Fruit fly (Drosophila melanogaster) whole organism, embryonic: Measurements from ENCODE around the gene HDAC3.

Experiments used
- Abd-B ChIP-seq: fragments of 200-800 bp; sonication (Bioruptor generic); optimal IDR thresholded peaks from 2 replicates; lab custom pipeline; 2018; ENCODE audit warnings: missing biosample characterization, mild to moderate bottlenecking, missing genetic modification characterization, moderate library complexity
- Awh ChIP-seq: fragments of 200-800 bp; sonication (Bioruptor generic); IDR thresholded peaks from 2 replicates; pipeline ENCODE4, ENCODE4 v1.3.6; 2022; ENCODE audit warnings: missing biosample characterization, missing genetic modification characterization
- CG10147 ChIP-seq: fragments of 200-800 bp; sonication (Bioruptor generic); optimal IDR thresholded peaks from 2 replicates; lab custom pipeline; 2019; ENCODE audit warnings: missing biosample characterization, mild to moderate bottlenecking, missing genetic modification characterization, moderate library complexity
- CG11247 ChIP-seq: fragments of 200-800 bp; sonication (Bioruptor generic); IDR thresholded peaks from 2 replicates; pipeline ENCODE4 v1.3.6; 2022; ENCODE audit warnings: missing biosample characterization, missing genetic modification characterization
- CG12236 ChIP-seq: fragments of 200-800 bp; sonication (Bioruptor generic); optimal IDR thresholded peaks from 2 replicates; lab custom pipeline; 2016; ENCODE audit warnings: missing biosample characterization, missing genetic modification characterization
- CG14710 ChIP-seq: fragments of 200-800 bp; sonication (Bioruptor generic); optimal IDR thresholded peaks from 3 replicates; lab custom pipeline; 2019; ENCODE audit warnings: missing biosample characterization, mild to moderate bottlenecking, missing genetic modification characterization, moderate library complexity
- CG14860 ChIP-seq: fragments of 200-800 bp; sonication (Bioruptor generic); IDR thresholded peaks from 3 replicates; pipeline ENCODE4 v1.3.6; 2022; ENCODE audit warnings: missing biosample characterization, missing genetic modification characterization; ENCODE audit not compliant: partially characterized antibody
- CG16779 ChIP-seq: fragments of 200-800 bp; sonication (Bioruptor generic); IDR thresholded peaks from 2 replicates; pipeline ENCODE4 v1.3.6; 2022; ENCODE audit warnings: missing biosample characterization, missing genetic modification characterization
- CG17186 ChIP-seq: fragments of 200-800 bp; sonication (Bioruptor generic); optimal IDR thresholded peaks from 3 replicates; lab custom pipeline; 2017; ENCODE audit warnings: missing biosample characterization, missing genetic modification reagents, missing genetic modification characterization
- CG2116 ChIP-seq: fragments of 200-800 bp; sonication (Bioruptor generic); optimal IDR thresholded peaks from 3 replicates; lab custom pipeline; 2018; ENCODE audit warnings: missing biosample characterization, mild to moderate bottlenecking, missing genetic modification characterization
- CG2202 ChIP-seq: fragments of 200-800 bp; sonication (Bioruptor generic); optimal IDR thresholded peaks from 2 replicates; lab custom pipeline; 2018; ENCODE audit warnings: missing biosample characterization, mild to moderate bottlenecking, missing genetic modification characterization
- CG34422 ChIP-seq: fragments of 200-800 bp; sonication (Bioruptor generic); IDR thresholded peaks from 3 replicates; pipeline ENCODE4 v1.3.6; 2022; ENCODE audit warnings: missing biosample characterization, missing genetic modification characterization
- CG4282 ChIP-seq: fragments of 200-800 bp; sonication (Bioruptor generic); optimal IDR thresholded peaks from 2 replicates; lab custom pipeline; 2016; ENCODE audit warnings: missing biosample characterization, missing genetic modification characterization
- CG4424 ChIP-seq: fragments of 200-800 bp; sonication (Bioruptor generic); optimal IDR thresholded peaks from 3 replicates; lab custom pipeline; 2016; ENCODE audit warnings: missing biosample characterization, missing genetic modification characterization
- CG7987 ChIP-seq: fragments of 200-800 bp; sonication (Bioruptor generic); optimal IDR thresholded peaks from 2 replicates; lab custom pipeline; 2018; ENCODE audit warnings: missing biosample characterization, mild to moderate bottlenecking, missing genetic modification characterization, moderate library complexity
- CG8359 ChIP-seq: fragments of 200-800 bp; sonication (Bioruptor generic); optimal IDR thresholded peaks from 2 replicates; lab custom pipeline; 2017; ENCODE audit warnings: missing biosample characterization, mild to moderate bottlenecking, missing genetic modification characterization, borderline replicate concordance
- CHES-1-like ChIP-seq: fragments of 200-800 bp; sonication (Bioruptor generic); optimal IDR thresholded peaks from 2 replicates; lab custom pipeline; 2016; ENCODE audit warnings: missing biosample characterization, missing genetic modification characterization
- D ChIP-seq, 2 experiments: fragments of 200-800 bp in 1 of 2; fragments of >200 bp in 1 of 2; sonication (Bioruptor generic) in 1 of 2; optimal IDR thresholded peaks; 2 replicates in 1 of 2; 3 replicates in 1 of 2; lab custom pipeline; 2017; ENCODE audit warnings: mild to moderate bottlenecking in 1 of 2, missing biosample characterization in 1 of 2, missing genetic modification characterization in 1 of 2, missing genetic modification reagents in 1 of 2
- D19A ChIP-seq: fragments of 200-800 bp; optimal IDR thresholded peaks from 3 replicates; lab custom pipeline; 2019; ENCODE audit warnings: missing biosample characterization, mild to moderate bottlenecking, missing genetic modification characterization, moderate library complexity
- Dfd ChIP-seq, 2 experiments: fragments of >200 bp; optimal IDR thresholded peaks; 2 replicates each; lab custom pipeline; 2017; ENCODE audit warnings: missing biosample characterization in 2 of 2, missing genetic modification characterization in 2 of 2
- Doc3 ChIP-seq: fragments of 200-800 bp; sonication (Bioruptor generic); IDR thresholded peaks from 3 replicates; pipeline ENCODE4 v1.3.6; 2022; ENCODE audit warnings: missing biosample characterization, missing genetic modification characterization; ENCODE audit not compliant: partially characterized antibody
- Dp ChIP-seq: fragments of 200-800 bp; sonication (Bioruptor generic); optimal IDR thresholded peaks from 2 replicates; lab custom pipeline; 2018; ENCODE audit warnings: missing biosample characterization, mild to moderate bottlenecking, missing genetic modification characterization, moderate library complexity
- E2f1 ChIP-seq: fragments of 200-800 bp; sonication (Bioruptor generic); IDR thresholded peaks from 2 replicates; pipeline ENCODE4 v1.3.6; 2022; ENCODE audit warnings: missing biosample characterization, missing genetic modification characterization
- HmgD ChIP-seq: fragments of 200-800 bp; sonication (Bioruptor generic); optimal IDR thresholded peaks from 3 replicates; lab custom pipeline; 2016; ENCODE audit warnings: missing biosample characterization, missing genetic modification characterization
- MTF-1 ChIP-seq: fragments of 200-800 bp; sonication (Bioruptor generic); optimal IDR thresholded peaks from 2 replicates; lab custom pipeline; 2018; ENCODE audit warnings: missing biosample characterization, mild to moderate bottlenecking, missing genetic modification characterization, borderline replicate concordance
- Med ChIP-seq: fragments of 200-800 bp; sonication (Bioruptor generic); peaks from one replicate; lab custom pipeline; 2016; ENCODE audit warnings: missing biosample characterization, missing genetic modification characterization, mild to moderate bottlenecking, inconsistent platforms, moderate library complexity
- Mrtf ChIP-seq: fragments of 200-800 bp; sonication (Bioruptor generic); IDR thresholded peaks from 3 replicates; pipeline ENCODE4 v1.3.6; 2022; ENCODE audit warnings: missing biosample characterization, missing genetic modification characterization
- Myb ChIP-seq: fragments of 200-800 bp; sonication (Bioruptor generic); optimal IDR thresholded peaks from 2 replicates; lab custom pipeline; 2016; ENCODE audit warnings: missing biosample characterization, missing genetic modification characterization
- Neu2 ChIP-seq: fragments of 200-800 bp; sonication (Bioruptor generic); optimal IDR thresholded peaks from 3 replicates; lab custom pipeline; 2016; ENCODE audit warnings: missing biosample characterization, missing genetic modification characterization, borderline replicate concordance
- Ptx1 ChIP-seq: fragments of 200-800 bp; sonication (Bioruptor generic); IDR thresholded peaks from 2 replicates; pipeline ENCODE4 v1.3.6; 2022; ENCODE audit warnings: missing biosample characterization, missing genetic modification characterization
- Rx ChIP-seq: fragments of 200-800 bp; sonication (Bioruptor generic); IDR thresholded peaks from 2 replicates; pipeline ENCODE4 v1.3.6; 2022; ENCODE audit warnings: missing biosample characterization, missing genetic modification characterization
- Sin3A ChIP-seq: fragments of >200 bp; optimal IDR thresholded peaks from 2 replicates; lab custom pipeline; 2018
- Sry-δ ChIP-seq: fragments of 200-800 bp; sonication (Bioruptor generic); optimal IDR thresholded peaks from 2 replicates; lab custom pipeline; 2016; ENCODE audit warnings: missing biosample characterization, missing genetic modification characterization
- Taf1 ChIP-seq: fragments of 200-800 bp; sonication (Bioruptor generic); IDR thresholded peaks from 2 replicates; pipeline ENCODE4 v1.3.6; 2022; ENCODE audit warnings: missing biosample characterization, missing genetic modification characterization
- ara ChIP-seq: fragments of 200-800 bp; sonication (Bioruptor generic); IDR thresholded peaks from 2 replicates; pipeline ENCODE4 v1.3.6; 2022; ENCODE audit warnings: missing biosample characterization, missing genetic modification characterization
- ash1 ChIP-seq: fragments of 200-800 bp; sonication (Bioruptor generic); optimal IDR thresholded peaks from 2 replicates; lab custom pipeline; 2018; ENCODE audit warnings: missing biosample characterization, mild to moderate bottlenecking, missing genetic modification characterization
- cg ChIP-seq: fragments of 200-800 bp; sonication (Bioruptor generic); optimal IDR thresholded peaks from 3 replicates; lab custom pipeline; 2019; ENCODE audit warnings: missing biosample characterization, mild to moderate bottlenecking, missing genetic modification characterization, moderate library complexity
- dm ChIP-seq: fragments of 200-800 bp; sonication (Bioruptor generic); optimal IDR thresholded peaks from 3 replicates; lab custom pipeline; 2016; ENCODE audit warnings: missing biosample characterization, missing genetic modification characterization
- eyg ChIP-seq: fragments of 200-800 bp; sonication (Bioruptor generic); optimal IDR thresholded peaks from 3 replicates; lab custom pipeline; 2016; ENCODE audit warnings: missing biosample characterization, missing genetic modification characterization
- gfzf ChIP-seq: fragments of 200-800 bp; sonication (Bioruptor generic); optimal IDR thresholded peaks from 2 replicates; lab custom pipeline; 2016; ENCODE audit warnings: missing biosample characterization, mild to moderate bottlenecking, missing genetic modification characterization, moderate library complexity
- h ChIP-seq: fragments of >200 bp; optimal IDR thresholded peaks from 2 replicates; lab custom pipeline; 2017
- hth ChIP-seq: fragments of >200 bp; optimal IDR thresholded peaks from 2 replicates; lab custom pipeline; 2017; ENCODE audit warnings: inconsistent platforms
- inv ChIP-seq: fragments of 200-800 bp; sonication (Bioruptor generic); IDR thresholded peaks from 2 replicates; pipeline ENCODE4 v1.3.6; 2022; ENCODE audit warnings: missing biosample characterization, missing genetic modification characterization; ENCODE audit not compliant: partially characterized antibody
- pan ChIP-seq, 4 experiments: fragments of >200 bp in 3 of 4; fragments of 200-800 bp in 1 of 4; sonication (Bioruptor generic) in 1 of 4; optimal IDR thresholded peaks in 3 of 4; IDR thresholded peaks in 1 of 4; 2 replicates each; pipeline versions ENCODE4 v1.3.6 to Lab custom; 2017 to 2022; ENCODE audit warnings: missing biosample characterization in 2 of 4, missing genetic modification characterization in 2 of 4, mixed read lengths in 1 of 4
- pb ChIP-seq: fragments of 200-800 bp; sonication (Bioruptor generic); optimal IDR thresholded peaks from 3 replicates; lab custom pipeline; 2016; ENCODE audit warnings: missing biosample characterization, missing genetic modification characterization
- sd ChIP-seq: fragments of 200-800 bp; sonication (Bioruptor generic); optimal IDR thresholded peaks from 3 replicates; lab custom pipeline; 2018; ENCODE audit warnings: missing biosample characterization, mild to moderate bottlenecking, missing genetic modification characterization, moderate library complexity
- sens ChIP-seq: fragments of 200-800 bp; sonication (Bioruptor generic); peaks from one replicate; lab custom pipeline; 2016; ENCODE audit warnings: missing biosample characterization, missing genetic modification characterization
- seq ChIP-seq: fragments of 200-800 bp; sonication (Bioruptor generic); IDR thresholded peaks from 2 replicates; pipeline ENCODE4 v1.3.6; 2022; ENCODE audit warnings: missing biosample characterization, missing genetic modification characterization
- slp2 ChIP-seq: fragments of 200-800 bp; sonication (Bioruptor generic); optimal IDR thresholded peaks from 2 replicates; lab custom pipeline; 2016; ENCODE audit warnings: missing biosample characterization, missing genetic modification characterization
- tx ChIP-seq: fragments of 200-800 bp; sonication (Bioruptor generic); optimal IDR thresholded peaks from 2 replicates; lab custom pipeline; 2016; ENCODE audit warnings: missing biosample characterization, missing genetic modification characterization
- zf30C ChIP-seq: fragments of 200-800 bp; sonication (Bioruptor generic); optimal IDR thresholded peaks from 3 replicates; lab custom pipeline; 2018; ENCODE audit warnings: missing biosample characterization, mild to moderate bottlenecking, missing genetic modification characterization

HDAC3 gene

dm6 chr3R:5466875-5467274 is 7.5 kb downstream of the HDAC3 start, which contains the start of gene RpL35A (continued):
- TF ChIP-seq Med (GFP tag; lab: Kevin White, UChicago), result peak; percentile 98
- no peak for TF ChIP-seq CG4282
- TF ChIP-seq sens (GFP tag; lab: Kevin White, UChicago), result peak; percentile 94
- TF ChIP-seq Taf1 (GFP tag; lab: Robert Waterston, UW), result no peak
- TF ChIP-seq CG8359, result peak; percentile 75
- peak; percentile 37 for TF ChIP-seq CG12236 (GFP tag; lab: Kevin White, UChicago)
- peak; percentile 43 for TF ChIP-seq Dp (GFP tag; lab: Kevin White, UChicago)
- peak; percentile 72 for TF ChIP-seq CHES-1-like
- TF ChIP-seq inv (GFP tag; lab: Robert Waterston, UW), result no peak
- TF ChIP-seq CG14860 (GFP tag; lab: Robert Waterston, UW), result no peak
- no peak for TF ChIP-seq CG2116 (GFP tag; lab: Kevin White, UChicago)
- no peak for TF ChIP-seq HmgD (GFP tag; lab: Kevin White, UChicago)
- no peak for TF ChIP-seq hth (lab: Kevin White, UChicago)
- peak; percentile 59 for TF ChIP-seq CG4424 (GFP tag; lab: Kevin White, UChicago)
- peak; percentile 71 for TF ChIP-seq ash1 (GFP tag; lab: Kevin White, UChicago)
- TF ChIP-seq MTF-1 (GFP tag; lab: Kevin White, UChicago), result peak; percentile 90
- TF ChIP-seq CG11247, result peak; percentile 57
- TF ChIP-seq tx, result no peak
- TF ChIP-seq Dfd (GFP tag; optimal IDR thresholded peaks at IDR 0.05; lab: Kevin White, UChicago), result no peak
- TF ChIP-seq Abd-B, result no peak
- peak; percentile 87 for TF ChIP-seq gfzf (GFP tag; lab: Kevin White, UChicago)
- no peak for TF ChIP-seq Doc3 (GFP tag; lab: Robert Waterston, UW)
- peak; percentile 100 for TF ChIP-seq CG17186 (GFP tag; lab: Kevin White, UChicago)
- no peak for TF ChIP-seq ara (GFP tag; lab: Robert Waterston, UW)
- TF ChIP-seq CG7987 (GFP tag; lab: Kevin White, UChicago), result peak; percentile 94
- TF ChIP-seq CG14710 (tag; lab: Kevin White, UChicago), result peak; percentile 71
- TF ChIP-seq E2f1, result peak; percentile 49; the same call in 1 of the 2 replicates
- peak; percentile 56 for TF ChIP-seq CG10147
- no peak for TF ChIP-seq CG16779 (GFP tag; lab: Robert Waterston, UW)
- peak; percentile 75 for TF ChIP-seq CG2202
- no peak for TF ChIP-seq Ptx1 (GFP tag; lab: Robert Waterston, UW)
- TF ChIP-seq Sry-δ (GFP tag; lab: Kevin White, UChicago), result peak; percentile 43
- no peak for TF ChIP-seq cg (GFP tag; lab: Kevin White, UChicago)
- TF ChIP-seq Neu2 (GFP tag; lab: Kevin White, UChicago), result peak; percentile 19
- TF ChIP-seq seq (GFP tag; lab: Robert Waterston, UW), result peak; percentile 63; the same call in 1 of the 2 replicates
- peak; percentile 61; the same call in 1 of the 3 replicates for TF ChIP-seq CG34422 (GFP tag; lab: Robert Waterston, UW)
- no peak for TF ChIP-seq Rx (GFP tag; lab: Robert Waterston, UW)
- TF ChIP-seq D (optimal IDR thresholded peaks at IDR 0.05; lab: Kevin White, UChicago), result no peak
- peak; percentile 63 for TF ChIP-seq D (GFP tag; optimal IDR thresholded peaks at IDR 0.05; lab: Kevin White, UChicago)
- no peak for TF ChIP-seq pan (optimal IDR thresholded peaks at IDR 0.05; lab: Kevin White, UChicago)
- TF ChIP-seq pan (GFP tag; optimal IDR thresholded peaks at IDR 0.05 in 1 of 2, IDR thresholded peaks at IDR 0.05 in 1 of 2), result peak in 1 of 2 experiments; percentile 67
- no peak for TF ChIP-seq Mrtf
- TF ChIP-seq sd (tag; lab: Kevin White, UChicago), result no peak
- no peak for TF ChIP-seq h (lab: Kevin White, UChicago)
- peak; percentile 55; the same call in 1 of the 2 replicates for TF ChIP-seq Awh
- peak; percentile 46 for TF ChIP-seq Myb (GFP tag; lab: Kevin White, UChicago)
- TF ChIP-seq Sin3A (lab: Kevin White, UChicago), result peak; percentile 5
- TF ChIP-seq eyg, result peak; percentile 60
- peak; percentile 89 for TF ChIP-seq dm (GFP tag; lab: Kevin White, UChicago)
- TF ChIP-seq slp2, result peak; percentile 57
- peak; percentile 58 for TF ChIP-seq zf30C (GFP tag; lab: Kevin White, UChicago)
- TF ChIP-seq pb (GFP tag; lab: Kevin White, UChicago), result peak; percentile 70
- no peak for TF ChIP-seq D19A (tag; lab: Kevin White, UChicago)
